Worm (Caenorhabditis elegans): Measurements from ENCODE around the gene R11D1.10.

R11D1.10 gene

DNA sequence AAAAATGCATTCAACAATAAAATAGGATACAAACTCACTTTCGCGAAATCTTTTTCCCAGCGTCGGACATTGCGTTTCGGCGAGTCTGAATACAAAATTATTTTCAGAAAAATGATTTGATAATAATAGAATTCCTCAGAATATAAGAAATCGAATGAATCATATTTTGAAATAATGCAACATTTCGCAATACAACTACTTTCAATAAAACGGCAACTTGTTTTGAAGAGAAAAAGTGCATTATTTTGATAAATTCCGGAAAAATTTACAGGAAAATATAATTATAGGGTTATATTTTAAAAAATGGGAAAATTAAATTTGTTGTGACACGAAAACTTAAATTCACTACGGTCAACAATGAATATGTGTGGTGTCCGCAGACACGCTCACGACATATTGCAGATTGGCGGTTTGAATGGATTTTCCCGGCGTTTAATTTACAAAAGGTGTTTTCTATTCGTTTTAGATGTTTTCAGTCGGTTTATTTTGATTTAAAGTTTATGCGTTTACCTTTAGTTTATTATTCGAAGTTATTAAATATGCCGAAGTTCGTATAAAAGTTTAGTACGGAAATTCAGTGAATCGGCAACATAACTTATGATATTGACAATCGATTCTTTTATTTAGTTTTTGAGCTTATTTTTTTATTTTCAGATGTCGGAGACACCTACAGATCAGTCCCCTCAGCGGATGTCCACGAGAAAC, 34.1 kb downstream of the R11D1.10 start, which contains the start of the genes abcf-1 and scc-3:
Gene abcf-1, minus strand, starts transcription at position 85 of the 705 bp plus-strand sequence.
Gene scc-3, plus strand, starts transcription at position 655 of the 705 bp plus-strand sequence.
- TF ChIP-seq ama-1 (optimal IDR thresholded peaks at IDR 0.05) (no peak), pax-3 (tag; optimal IDR thresholded peaks at IDR 0.05) (no peak), lin-35 (GFP tag; optimal IDR thresholded peaks at IDR 0.05) (peak; percentile 45 to 71), C16A3.4 (tag; optimal IDR thresholded peaks at IDR 0.05) (peak; percentile 5), xbp-1 (tag; optimal IDR thresholded peaks at IDR 0.05) (peak; percentile 40), elt-3 (tag; optimal IDR thresholded peaks at IDR 0.05) (peak in 1 of 6 experiments; percentile 37), skn-1 (tag; optimal IDR thresholded peaks at IDR 0.05) (peak; percentile 51), egl-13 (tag; optimal IDR thresholded peaks at IDR 0.05) (no peak), elt-2 (tag; optimal IDR thresholded peaks at IDR 0.05) (no peak), hpl-2 (GFP tag; optimal IDR thresholded peaks at IDR 0.05) (no peak), lsy-2 (tag; optimal IDR thresholded peaks at IDR 0.05) (peak; percentile 86 to 98), ceh-88 (GFP tag; IDR thresholded peaks at IDR 0.05) (no peak), efl-1 (optimal IDR thresholded peaks at IDR 0.05) (peak; percentile 25 to 62), efl-1 (GFP tag; optimal IDR thresholded peaks at IDR 0.05 in 1 of 2) (peak; percentile 66 to 93), hlh-4 (tag; optimal IDR thresholded peaks at IDR 0.05) (no peak), ets-5 (GFP tag; IDR thresholded peaks at IDR 0.05) (no peak), grh-1 (GFP tag; IDR thresholded peaks at IDR 0.05) (no peak), sup-37 (GFP tag; optimal IDR thresholded peaks at IDR 0.05) (no peak), dsc-1 (tag; optimal IDR thresholded peaks at IDR 0.05) (no peak), jun-1 (tag; optimal IDR thresholded peaks at IDR 0.05) (no peak), swsn-7 (tag; optimal IDR thresholded peaks at IDR 0.05) (peak; percentile 32), nhr-20 (tag; optimal IDR thresholded peaks at IDR 0.05) (peak; percentile 38), nhr-71 (tag; optimal IDR thresholded peaks at IDR 0.05) (no peak), F16B12.6 (tag; optimal IDR thresholded peaks at IDR 0.05) (peak; percentile 84), rnt-1 (tag; optimal IDR thresholded peaks at IDR 0.05) (peak; percentile 25), dpl-1 (GFP tag; optimal IDR thresholded peaks at IDR 0.05) (peak; percentile 47 to 74 (median 59)), unc-130 (tag; optimal IDR thresholded peaks at IDR 0.05) (peak; percentile 6), nhr-47 (tag; optimal IDR thresholded peaks at IDR 0.05) (peak; percentile 21), mep-1 (tag; optimal IDR thresholded peaks at IDR 0.05) (peak; percentile 53)

DNA sequence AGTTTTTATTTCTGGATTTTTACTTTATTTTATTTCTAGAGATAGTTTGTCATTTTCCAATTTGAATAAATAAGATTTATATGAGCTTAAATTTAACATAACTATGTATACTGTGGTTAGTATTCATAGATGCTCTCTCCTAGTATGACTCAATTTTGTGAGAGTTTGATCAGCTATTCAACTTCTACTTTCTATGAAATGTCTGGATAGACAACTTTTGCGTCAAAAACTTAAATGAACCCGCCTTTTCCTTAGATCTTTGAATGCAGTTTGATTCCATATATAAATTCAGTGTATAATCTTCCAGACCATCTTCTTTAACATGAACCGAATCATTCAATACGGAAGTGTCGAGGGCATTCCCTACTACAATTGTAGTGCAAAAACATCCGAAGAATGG, 39.6 kb downstream of the R11D1.10 start, which contains the start of gene srt-43:
Gene srt-43, plus strand, starts transcription at position 301 of the 400 bp plus-strand sequence.
- TF ChIP-seq C16A3.4 (tag; optimal IDR thresholded peaks at IDR 0.05): no peak
- no peak for TF ChIP-seq nhr-85 (tag)
- TF ChIP-seq vab-15 (tag; optimal IDR thresholded peaks at IDR 0.05): no peak
- no peak for TF ChIP-seq xbp-1 (tag; optimal IDR thresholded peaks at IDR 0.05)
- no peak for TF ChIP-seq snpc-4 (tag; optimal IDR thresholded peaks at IDR 0.05)
- no peak for TF ChIP-seq nhr-28 (tag; optimal IDR thresholded peaks at IDR 0.05)
- no peak for TF ChIP-seq nhr-76 (tag; optimal IDR thresholded peaks at IDR 0.05)
- no peak for TF ChIP-seq fkh-4 (tag; optimal IDR thresholded peaks at IDR 0.05; ENCODE audit: borderline replicate concordance)
- no peak for TF ChIP-seq lir-3 (tag; optimal IDR thresholded peaks at IDR 0.05; ENCODE audit: poor library complexity)
- TF ChIP-seq egl-27 (tag; optimal IDR thresholded peaks at IDR 0.05): no peak

DNA sequence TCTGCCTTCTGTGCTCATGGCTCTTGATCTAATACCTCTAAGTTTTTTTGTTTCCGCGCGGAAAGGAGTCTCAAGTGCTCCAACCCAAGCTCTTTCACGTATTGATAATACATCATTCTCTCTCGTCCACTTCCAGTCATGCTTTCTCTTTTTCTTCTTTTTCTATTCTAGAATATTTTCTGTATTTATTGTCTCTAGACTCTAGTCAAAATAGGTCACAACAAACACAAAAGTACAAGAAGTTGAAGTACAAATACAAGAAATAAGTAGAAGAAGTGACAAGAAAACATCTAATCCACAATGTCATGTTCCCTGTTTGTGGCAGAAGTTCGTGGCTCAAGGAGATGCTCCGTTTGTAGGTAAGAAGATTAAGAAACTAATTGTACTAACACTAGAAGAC, 43.9 kb downstream of the R11D1.10 start, which contains the start of gene ZC455.1:
Gene ZC455.1, plus strand, starts transcription at position 301 of the 400 bp plus-strand sequence.
- no peak for TF ChIP-seq isw-1 (GFP tag; IDR thresholded peaks at IDR 0.05)
- TF ChIP-seq sup-37 (GFP tag; optimal IDR thresholded peaks at IDR 0.05): no peak
- no peak for TF ChIP-seq nhr-237 (tag; optimal IDR thresholded peaks at IDR 0.05)
- TF ChIP-seq nhr-76 (tag; optimal IDR thresholded peaks at IDR 0.05): no peak
- TF ChIP-seq grh-1 (GFP tag; IDR thresholded peaks at IDR 0.05): no peak
